Worm (Caenorhabditis elegans): ENCODE data around the gene scl-20.
A peak's percentile ranks its signal among the peaks of the same experiment; 100 is the strongest.

scl-20 gene

ce11 chrV:18712118-18712517 is 22.2 kb downstream of the scl-20 start (continued):
- TF ChIP-seq nfya-2 (GFP tag; IDR thresholded peaks at IDR 0.05) = no peak

ce11 chrV:18711362-18711761 is 22.9 kb downstream of the scl-20 start:
- TF ChIP-seq xnd-1 (tag; optimal IDR thresholded peaks at IDR 0.05) = no peak
- peak; percentile 41 for TF ChIP-seq nfya-1 (tag; optimal IDR thresholded peaks at IDR 0.05; ENCODE audit: borderline replicate concordance, insufficient read depth)
- no peak for TF ChIP-seq tlf-1 (GFP tag; optimal IDR thresholded peaks at IDR 0.05)
- TF ChIP-seq nhr-120 (GFP tag; IDR thresholded peaks at IDR 0.05) = peak; percentile 78; the same call in 1 of the 2 replicates
- TF ChIP-seq aptf-3 (GFP tag; IDR thresholded peaks at IDR 0.05) = peak; percentile 32; the same call in 1 of the 2 replicates
- no peak for TF ChIP-seq cebp-1 (GFP tag; IDR thresholded peaks at IDR 0.05)
- TF ChIP-seq cebp-1 (tag; optimal IDR thresholded peaks at IDR 0.05) = no peak
- no peak for TF ChIP-seq F33H1.4 (GFP tag; IDR thresholded peaks at IDR 0.05)
- no peak for TF ChIP-seq F57C9.4 (tag; optimal IDR thresholded peaks at IDR 0.05)
- no peak for TF ChIP-seq bed-2 (GFP tag; IDR thresholded peaks at IDR 0.05)
- TF ChIP-seq snpc-4 (GFP tag; optimal IDR thresholded peaks at IDR 0.05) = no peak
- TF ChIP-seq snpc-4 (tag; optimal IDR thresholded peaks at IDR 0.05) = no peak
- no peak for TF ChIP-seq madf-8 (GFP tag; conservative IDR thresholded peaks at IDR 0.05)
- no peak for TF ChIP-seq F57A8.1 (GFP tag; optimal IDR thresholded peaks at IDR 0.05)
- no peak for TF ChIP-seq lsl-1 (GFP tag; optimal IDR thresholded peaks at IDR 0.05)

ce11 chrV:18710045-18710490 is 24.2 kb downstream of the scl-20 start:
- peak; percentile 74; the same call in 1 of the 2 replicates for TF ChIP-seq aptf-3 (GFP tag; IDR thresholded peaks at IDR 0.05)
- peak; percentile 86; the same call in 1 of the 2 replicates for TF ChIP-seq nhr-120 (GFP tag; IDR thresholded peaks at IDR 0.05)
- peak; percentile 86; the same call in 1 of the 2 replicates for TF ChIP-seq ceh-58 (GFP tag; IDR thresholded peaks at IDR 0.05)
- peak; percentile 3 for TF ChIP-seq rpc-1 (optimal IDR thresholded peaks at IDR 0.05)
- peak; percentile 61 for TF ChIP-seq rpc-1 (tag; optimal IDR thresholded peaks at IDR 0.05)
- no peak for TF ChIP-seq hmg-20 (GFP tag; IDR thresholded peaks at IDR 0.05)
- no peak for TF ChIP-seq pbrm-1 (GFP tag; IDR thresholded peaks at IDR 0.05)
- TF ChIP-seq B0261.1 (tag; optimal IDR thresholded peaks at IDR 0.05) = peak; percentile 26
- TF ChIP-seq tbp1 (GFP tag; optimal IDR thresholded peaks at IDR 0.05) = peak; percentile 70
- no peak for TF ChIP-seq bed-2 (GFP tag; IDR thresholded peaks at IDR 0.05)
- TF ChIP-seq hlh-12 (tag; optimal IDR thresholded peaks at IDR 0.05) = peak; percentile 14
- peak; percentile 38; the same call in 1 of the 2 replicates for TF ChIP-seq cebp-1 (GFP tag; IDR thresholded peaks at IDR 0.05)
- TF ChIP-seq cebp-1 (tag; optimal IDR thresholded peaks at IDR 0.05) = no peak

- TF ChIP-seq ceh-58 (GFP tag; IDR thresholded peaks at IDR 0.05) (0 out of 2 replicates have a peak, but pooled peaks have one; percentile 86), B0336.3 (GFP tag; IDR thresholded peaks at IDR 0.05) (no peak), snpc-4 (GFP tag; optimal IDR thresholded peaks at IDR 0.05) (no peak), snpc-4 (tag; optimal IDR thresholded peaks at IDR 0.05) (no peak), ceh-79 (tag; optimal IDR thresholded peaks at IDR 0.05) (no peak), T26A5.8 (tag; optimal IDR thresholded peaks at IDR 0.05) (no peak), aptf-2 (GFP tag; conservative IDR thresholded peaks at IDR 0.05) (no peak), nhr-90 (tag; optimal IDR thresholded peaks at IDR 0.05) (no peak), zfh-2 (GFP tag; conservative IDR thresholded peaks at IDR 0.05) (peak; percentile 69), cebp-2 (GFP tag; IDR thresholded peaks at IDR 0.05) (0 out of 2 replicates have a peak, but pooled peaks have one; percentile 7), lin-26 (GFP tag; IDR thresholded peaks at IDR 0.05) (no peak), hmg-1.2 (GFP tag; IDR thresholded peaks at IDR 0.05) (no peak), aptf-3 (GFP tag; IDR thresholded peaks at IDR 0.05) (0 out of 2 replicates have a peak, but pooled peaks have one; percentile 65), ceh-100 (GFP tag; IDR thresholded peaks at IDR 0.05) (no peak), egl-44 (GFP tag; IDR thresholded peaks at IDR 0.05) (peak; percentile 23; the same call in 1 of the 2 replicates), snpc-1.3 (tag; optimal IDR thresholded peaks at IDR 0.05; ENCODE audit: insufficient read depth) (no peak)
Observed at ce11 chrV:18709203-18709860, 24.9 kb downstream of the scl-20 start, which contains the start of gene Y17D7C.6. TSS of gene Y17D7C.6 (plus strand) at chrV:18709810.
